Worm (Caenorhabditis elegans): ENCODE results near the gene cyn-17.

DNA sequence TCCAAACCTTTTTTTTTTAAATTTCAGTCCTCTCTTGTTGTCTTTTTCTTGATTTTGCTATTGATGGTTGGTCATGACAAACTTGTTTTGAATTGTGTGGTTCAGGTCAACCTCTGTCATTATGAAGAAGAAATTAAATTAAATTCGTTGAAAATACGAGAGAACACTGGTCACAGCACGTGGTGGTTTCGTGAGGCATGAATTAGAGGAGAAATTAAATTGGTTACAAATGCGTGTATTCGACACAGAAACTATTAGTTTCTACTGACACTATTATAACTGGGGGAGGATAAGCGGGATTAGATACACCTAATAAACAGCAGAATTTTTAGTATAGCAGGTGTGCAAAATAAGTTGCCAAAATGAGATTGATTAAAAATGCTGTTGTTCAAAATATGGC lies 52.6 kb downstream of the cyn-17 start:
- TF ChIP-seq T20F7.1 (GFP tag; optimal IDR thresholded peaks at IDR 0.05) (no peak), nhr-77 (tag; optimal IDR thresholded peaks at IDR 0.05) (no peak), fos-1 (tag; optimal IDR thresholded peaks at IDR 0.05) (no peak), pha-4 (GFP tag; IDR thresholded peaks at IDR 0.05) (no peak), pha-4 (tag; optimal IDR thresholded peaks at IDR 0.05) (no peak), dmd-6 (GFP tag; IDR thresholded peaks at IDR 0.05) (no peak)

Measured in whole organism, L4 larva.